Worm (Caenorhabditis elegans): ENCODE measurements around the gene unc-52.

Gene unc-52

DNA sequence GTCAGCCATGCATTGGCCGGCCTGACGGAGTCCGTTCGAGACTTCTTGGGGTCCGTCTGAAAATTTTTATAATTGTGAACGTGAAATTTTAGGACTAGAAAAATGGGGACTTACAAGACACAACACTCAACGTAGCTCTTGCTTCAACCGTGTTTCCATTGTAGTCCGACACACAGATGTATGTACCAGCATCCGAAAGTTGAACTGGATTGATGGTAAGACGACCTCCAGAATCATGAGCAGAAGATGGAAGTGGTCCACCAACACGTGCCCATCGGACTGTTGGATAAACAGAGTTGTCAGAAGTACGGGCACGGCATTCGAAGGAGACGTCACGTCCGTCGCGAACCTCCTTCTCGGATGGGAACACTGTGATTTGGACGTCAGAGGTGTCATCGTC is 18.0 kb downstream of the unc-52 start:
- no peak for TF ChIP-seq unc-62 (GFP tag; optimal IDR thresholded peaks at IDR 0.05)

DNA sequence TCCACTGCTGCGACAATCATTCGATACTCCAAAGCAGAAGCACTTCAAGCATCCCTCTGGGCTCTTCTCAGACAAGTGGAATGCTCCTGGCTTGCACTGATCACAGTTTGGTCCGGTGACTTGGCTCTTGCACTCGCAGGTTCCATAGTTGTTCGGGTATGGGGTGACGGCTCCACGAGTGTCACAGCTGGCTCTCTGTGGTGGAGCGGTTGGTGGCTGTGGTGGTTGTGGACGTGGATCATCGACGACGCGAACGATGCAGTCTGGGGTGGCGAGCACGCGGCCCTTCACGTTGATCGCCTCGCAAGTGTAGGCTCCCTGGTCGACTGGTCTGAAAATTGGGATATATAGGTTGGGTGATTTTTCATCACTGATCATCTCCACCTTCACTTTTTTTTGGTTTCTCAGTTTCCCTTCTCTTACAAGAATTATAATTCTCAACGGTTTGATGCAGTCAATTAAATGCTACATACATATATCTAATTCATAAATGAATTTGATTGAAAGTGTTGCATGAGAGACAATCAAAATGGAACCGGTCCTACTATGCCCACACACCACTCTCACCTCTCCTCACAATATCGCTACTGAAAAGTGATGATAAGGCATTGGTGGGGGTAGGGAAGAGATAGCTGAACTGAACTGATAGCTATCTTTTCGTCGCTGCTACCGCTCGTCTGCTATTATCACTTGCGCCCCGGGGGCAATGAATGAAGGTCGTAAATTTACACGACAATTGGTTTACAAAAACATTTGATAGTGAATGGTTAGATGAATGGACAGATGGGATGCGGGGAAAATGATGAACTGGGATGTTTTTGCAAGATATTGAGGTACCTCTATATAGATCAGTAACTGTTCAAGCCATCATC is 19.4 kb downstream of the unc-52 start:
- TF ChIP-seq unc-62 (GFP tag; optimal IDR thresholded peaks at IDR 0.05), result no peak

DNA sequence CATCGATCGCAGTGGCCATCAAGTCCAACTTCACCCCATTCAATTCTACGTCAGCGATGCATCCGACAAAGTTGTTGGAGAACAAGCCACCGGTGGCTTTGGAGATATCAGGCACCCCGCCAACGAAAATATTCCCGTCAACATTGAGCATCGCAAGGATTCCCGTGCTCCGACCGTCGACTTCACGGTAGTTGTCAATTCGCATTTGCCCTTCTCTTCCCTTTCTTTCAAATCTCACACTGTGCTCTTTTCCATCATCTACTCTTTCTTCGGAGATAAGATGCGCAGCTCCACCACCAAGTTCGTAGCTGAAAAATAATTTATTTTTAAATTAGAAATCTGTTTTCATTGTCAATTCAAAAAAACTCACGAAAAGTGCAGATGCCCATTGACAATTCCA is 36.7 kb downstream of the unc-52 start:
- TF ChIP-seq unc-62 (GFP tag; optimal IDR thresholded peaks at IDR 0.05), result no peak

ce11 chrII:14645290-14645689 is 39.0 kb downstream of the unc-52 start:
- no peak for TF ChIP-seq unc-62 (GFP tag; optimal IDR thresholded peaks at IDR 0.05)

- TF ChIP-seq unc-62 (GFP tag; optimal IDR thresholded peaks at IDR 0.05), result no peak
Observed at ce11 chrII:14644465-14644864, 39.8 kb downstream of the unc-52 start.

DNA sequence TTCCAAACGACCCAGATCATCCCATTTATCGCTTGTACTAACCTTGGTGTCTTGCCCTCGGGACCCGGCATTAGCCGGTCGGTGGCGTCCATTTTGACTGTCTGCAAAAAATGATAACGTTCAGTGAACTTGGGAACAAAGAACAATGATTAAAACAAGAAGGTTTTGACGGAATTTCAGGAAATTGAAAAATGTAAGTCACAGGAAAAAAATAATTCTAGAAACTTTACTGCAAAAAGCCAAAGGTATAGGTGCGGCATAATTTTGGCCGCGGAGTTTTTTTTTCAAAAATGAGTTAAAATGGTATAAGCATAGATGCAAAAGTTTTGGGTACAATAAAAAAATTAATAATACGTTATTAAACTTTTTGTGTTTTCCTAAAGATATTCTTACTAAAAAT is 40.3 kb downstream of the unc-52 start, which contains the start of gene atgp-2:
Gene atgp-2, minus strand, starts transcription at position 101 of the 400 bp plus-strand sequence.
- TF ChIP-seq unc-62 (GFP tag; optimal IDR thresholded peaks at IDR 0.05), result no peak

DNA sequence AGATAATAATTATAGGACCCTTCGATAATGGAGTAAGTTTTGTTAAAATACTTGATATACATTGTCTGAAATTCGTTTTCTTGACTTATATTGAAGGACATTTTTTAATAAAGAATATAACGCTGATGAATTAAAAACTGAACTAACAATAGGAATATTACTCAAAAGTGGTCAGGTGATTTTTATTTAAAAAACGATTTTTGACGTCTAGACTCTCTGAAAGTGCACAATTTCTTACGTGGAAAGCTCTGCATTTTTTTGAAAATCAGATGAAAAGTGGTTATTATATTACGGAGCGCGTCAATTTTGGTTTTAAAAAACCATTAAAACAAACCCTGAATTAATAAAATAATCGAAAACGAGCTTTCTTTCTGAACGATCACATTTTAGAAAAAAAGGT is 47.5 kb downstream of the unc-52 start, which contains the start of gene sre-13:
Gene sre-13, minus strand, starts transcription at position 101 of the 400 bp plus-strand sequence.
- TF ChIP-seq unc-62 (GFP tag; optimal IDR thresholded peaks at IDR 0.05), result no peak

DNA sequence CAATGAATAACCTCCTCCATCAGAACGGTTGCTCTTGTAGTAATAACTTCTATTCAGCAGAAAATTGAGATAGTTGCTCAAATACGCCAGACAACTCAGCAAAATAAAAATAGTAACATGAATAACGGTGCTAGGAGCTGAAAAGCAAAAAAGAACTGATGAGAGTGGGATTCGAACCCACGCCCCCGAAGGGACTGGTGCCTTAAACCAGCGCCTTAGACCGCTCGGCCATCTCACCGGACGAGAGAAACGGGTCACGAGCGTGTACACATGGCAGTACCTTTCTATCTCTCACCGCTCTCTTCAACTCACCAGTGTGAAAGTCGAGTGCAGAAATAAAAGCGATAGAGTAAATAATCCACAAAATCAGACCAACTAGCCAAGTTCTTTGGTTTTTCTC is 49.1 kb downstream of the unc-52 start:
- no peak for TF ChIP-seq unc-62 (GFP tag; optimal IDR thresholded peaks at IDR 0.05)

- TF ChIP-seq unc-62 (GFP tag; optimal IDR thresholded peaks at IDR 0.05), result no peak
Observed at ce11 chrII:14634042-14634441, 50.2 kb downstream of the unc-52 start.

DNA sequence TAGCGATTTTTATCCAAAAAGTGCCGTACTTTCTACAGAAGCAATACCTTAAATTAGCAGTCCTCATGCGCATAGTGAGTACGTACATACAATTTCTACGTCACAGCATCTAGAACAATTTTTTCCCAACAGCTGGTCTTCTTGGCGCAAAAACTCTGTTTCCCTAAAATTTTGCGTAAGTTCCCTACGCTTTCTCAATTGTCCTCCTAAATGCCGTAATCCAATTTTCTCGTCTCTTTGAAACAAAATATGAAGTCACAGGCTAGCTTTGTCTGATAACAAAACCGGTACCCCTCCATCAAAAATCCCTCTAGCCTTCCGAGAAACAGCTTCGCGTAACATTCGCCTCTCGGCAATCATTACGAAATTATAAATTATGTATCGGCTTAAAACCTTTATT is 51.4 kb downstream of the unc-52 start, which contains the start of gene C38C6.3:
Gene C38C6.3, plus strand, starts transcription at position 301 of the 400 bp plus-strand sequence.
- TF ChIP-seq unc-62 (GFP tag; optimal IDR thresholded peaks at IDR 0.05), result no peak

ce11 chrII:14627330-14627729 is 56.9 kb downstream of the unc-52 start, which contains the start of gene tag-297:
TSS of gene tag-297 (plus strand) at chrII:14627630.
- TF ChIP-seq unc-62 (GFP tag; optimal IDR thresholded peaks at IDR 0.05), result no peak

DNA sequence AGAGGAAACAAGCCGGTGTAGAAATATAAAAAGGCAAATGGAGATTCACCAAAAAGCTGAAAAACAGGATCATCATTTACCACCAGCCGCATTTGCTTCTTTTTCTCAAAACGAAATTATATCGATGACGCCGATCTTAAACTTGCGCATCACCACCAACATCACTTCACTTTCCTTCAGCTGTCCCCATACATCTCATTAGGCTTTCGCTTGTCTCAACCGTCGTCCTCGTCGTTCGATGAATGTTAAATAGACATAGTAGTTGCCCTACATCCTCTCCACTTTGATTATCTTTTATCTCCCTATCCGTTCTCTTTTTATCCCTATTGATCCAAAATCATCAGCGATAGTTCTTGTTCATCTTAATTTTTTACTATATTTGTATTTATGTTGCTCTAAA is 57.4 kb downstream of the unc-52 start:
- no peak for TF ChIP-seq unc-62 (GFP tag; optimal IDR thresholded peaks at IDR 0.05)

DNA sequence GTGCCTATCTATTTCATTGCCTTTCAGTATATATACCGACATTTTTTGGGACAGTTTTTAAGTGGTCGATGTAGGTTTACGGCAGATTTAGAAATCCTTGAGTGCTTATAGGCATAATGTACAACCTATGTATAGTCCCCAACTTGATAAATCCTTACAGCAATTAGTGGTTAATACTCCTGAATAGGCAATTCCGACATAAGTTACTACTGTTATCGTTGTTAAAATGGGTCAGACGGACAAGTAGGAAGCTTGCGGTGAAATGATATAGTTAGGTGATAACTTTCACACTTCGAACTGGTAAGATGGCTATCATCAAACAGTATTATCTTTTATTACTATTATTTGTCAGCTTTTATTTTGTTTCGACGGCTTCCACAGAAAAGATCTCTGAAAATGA is 61.5 kb downstream of the unc-52 start, which contains the start of gene mltn-10:
Gene mltn-10, plus strand, starts transcription at position 301 of the 400 bp plus-strand sequence.
- no peak for TF ChIP-seq unc-62 (GFP tag; optimal IDR thresholded peaks at IDR 0.05)

DNA sequence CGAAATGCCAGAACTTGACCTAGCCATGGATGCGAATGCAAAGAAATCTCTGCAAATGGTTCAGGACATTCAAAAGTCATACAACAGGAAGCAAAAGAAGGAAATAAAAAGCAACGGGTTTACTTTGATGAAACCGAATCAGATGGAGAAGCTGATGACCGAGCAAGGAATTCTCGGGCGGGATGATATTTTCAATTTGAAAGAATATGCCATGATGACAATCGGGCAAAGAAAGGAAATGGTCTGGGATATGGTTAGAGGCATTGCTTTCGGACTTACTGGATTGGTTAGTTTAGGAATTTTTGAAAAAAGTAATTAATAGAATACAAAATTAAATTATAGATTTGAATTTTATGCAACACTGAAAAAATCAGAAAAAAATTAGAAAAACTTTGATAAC is 63.5 kb downstream of the unc-52 start:
- no peak for TF ChIP-seq unc-62 (GFP tag; optimal IDR thresholded peaks at IDR 0.05)

DNA sequence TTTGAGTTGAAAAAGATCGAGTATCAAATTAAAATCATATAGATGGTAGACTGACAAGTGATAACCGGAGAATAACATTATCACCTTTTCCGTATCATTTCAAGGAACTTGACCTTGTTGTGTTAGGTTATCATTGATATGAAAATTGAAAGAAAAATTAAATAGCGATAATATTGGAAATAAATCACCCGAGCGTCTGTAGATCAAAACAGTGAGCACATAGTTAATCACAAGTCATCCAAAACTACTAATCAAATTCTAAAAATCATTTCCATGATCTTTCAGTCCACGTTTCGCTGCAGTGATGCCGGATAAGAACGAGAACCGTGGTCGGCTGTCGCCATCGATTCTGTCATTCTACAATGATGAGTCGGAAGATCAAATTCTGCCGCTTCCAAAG is 64.5 kb downstream of the unc-52 start:
- TF ChIP-seq unc-62 (GFP tag; optimal IDR thresholded peaks at IDR 0.05), result no peak

DNA sequence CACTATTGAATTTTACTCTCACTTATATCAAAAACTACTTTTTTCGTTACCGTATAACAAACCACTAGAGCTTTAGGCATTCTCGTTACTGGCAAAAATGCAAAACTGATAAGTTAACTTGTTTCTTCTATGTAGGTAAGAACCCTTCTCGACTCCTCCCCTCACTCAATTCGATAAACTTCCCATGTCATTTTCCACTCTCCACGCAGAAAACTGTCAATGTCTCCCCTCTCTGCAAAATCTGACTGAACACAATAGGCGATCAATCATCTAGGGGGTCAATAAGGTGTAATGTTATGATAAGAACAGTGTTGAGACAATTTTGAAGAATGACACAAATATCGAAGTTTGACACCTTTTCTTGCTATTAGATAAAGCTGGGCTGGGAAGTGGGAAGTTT is 65.5 kb downstream of the unc-52 start:
- no peak for TF ChIP-seq unc-62 (GFP tag; optimal IDR thresholded peaks at IDR 0.05)

DNA sequence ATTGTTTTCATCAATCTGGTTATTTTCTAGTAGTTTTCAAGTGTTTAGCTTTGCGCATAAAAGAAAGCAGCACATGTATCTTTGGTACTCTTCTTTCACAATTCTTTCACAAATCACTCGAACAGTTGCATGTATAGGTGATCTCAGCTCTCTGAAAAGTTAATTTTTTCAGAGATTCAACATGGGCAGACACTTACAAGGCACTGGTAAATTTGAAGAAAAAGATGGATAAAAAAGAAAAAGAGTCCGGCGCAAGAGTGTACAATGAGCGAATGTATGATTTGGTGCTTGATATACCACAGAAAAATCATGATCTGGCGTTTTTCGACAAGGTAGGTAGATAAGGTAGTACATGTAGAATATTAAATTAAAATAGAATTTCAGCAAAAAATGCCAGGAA is 66.1 kb downstream of the unc-52 start:
- no peak for TF ChIP-seq unc-62 (GFP tag; optimal IDR thresholded peaks at IDR 0.05)
